Worm (Caenorhabditis elegans) whole organism, L4 larva: Measurements from ENCODE around the gene C47G2.4.

Experiments used
- Y75B8A.6 ChIP-seq: fragments of 200-800 bp; sonication (Bioruptor generic); IDR thresholded peaks from 2 replicates; pipeline ENCODE4 v1.3.6; 2022; ENCODE audit warnings: missing genetic modification reagents, missing genetic modification characterization, missing compliant biosample characterization
- ZK337.2 ChIP-seq: fragments of 200-800 bp; sonication (Bioruptor generic); IDR thresholded peaks from 2 replicates; pipeline ENCODE4 v1.3.6; 2022; ENCODE audit warnings: missing genetic modification reagents, missing genetic modification characterization, missing compliant biosample characterization
- ces-1 ChIP-seq: fragments of 150-350 bp; sonication (generic microtip); optimal IDR thresholded peaks from 4 replicates; lab custom pipeline; 2014; ENCODE audit warnings: missing biosample characterization, missing genetic modification reagents, missing genetic modification characterization
- fkh-10 ChIP-seq: fragments of 150-350 bp; optimal IDR thresholded peaks from 2 replicates; lab custom pipeline; 2014; ENCODE audit warnings: missing biosample characterization, missing genetic modification reagents, missing genetic modification characterization
- lin-13 ChIP-seq: fragments of 150-350 bp; optimal IDR thresholded peaks from 2 replicates; lab custom pipeline; 2014; ENCODE audit warnings: missing biosample characterization, missing genetic modification reagents, missing genetic modification characterization
- mep-1 ChIP-seq: fragments of 150-350 bp; sonication (generic microtip); optimal IDR thresholded peaks from 3 replicates; lab custom pipeline; 2014; ENCODE audit warnings: missing biosample characterization, missing genetic modification characterization
- nhr-11 ChIP-seq: fragments of 150-350 bp; optimal IDR thresholded peaks from 2 replicates; lab custom pipeline; 2014; ENCODE audit warnings: missing biosample characterization, missing genetic modification characterization
- nhr-76 ChIP-seq: fragments of 150-350 bp; optimal IDR thresholded peaks from 2 replicates; lab custom pipeline; 2014; ENCODE audit warnings: missing biosample characterization, missing genetic modification characterization

DNA sequence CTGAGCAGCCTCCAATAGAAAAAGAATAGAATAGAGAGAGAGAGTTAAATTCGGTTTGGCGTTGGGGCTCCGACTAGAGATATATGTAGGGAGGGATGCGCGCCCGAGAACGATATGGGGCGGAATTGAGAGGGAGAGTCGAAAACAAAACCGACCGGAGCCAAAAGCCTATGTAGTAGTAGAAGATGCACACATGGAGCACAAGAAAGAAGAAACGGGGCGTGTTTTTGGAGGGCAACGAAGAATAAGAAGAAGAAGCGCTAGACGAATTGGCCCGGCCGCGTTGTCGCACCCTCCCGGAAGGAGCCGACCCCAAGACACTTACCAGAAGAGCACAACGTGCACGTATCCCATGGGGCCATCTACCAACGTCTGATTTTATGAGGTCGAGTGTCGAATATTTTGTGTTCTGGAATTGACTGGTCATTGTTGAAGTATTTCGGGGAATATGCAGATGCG lies 35.6 kb upstream of the C47G2.4 start, which contains the start of gene tag-180:
- TF ChIP-seq ZK337.2 (no peak), Y75B8A.6 (GFP tag; lab: Robert Waterston, UW) (no peak), fkh-10 (GFP tag; lab: Kevin White, UChicago) (no peak), ces-1 (GFP tag; lab: Kevin White, UChicago) (no peak), nhr-11 (tag; lab: Kevin White, UChicago) (no peak), mep-1 (no peak), lin-13 (GFP tag; lab: Kevin White, UChicago) (no peak), nhr-76 (tag; lab: Kevin White, UChicago) (no peak)
